Worm (Caenorhabditis elegans) whole organism, L1 larva: Measurements from ENCODE around the gene C05D2.8.

Source experiments
- C34B4.2 ChIP-seq: sonication (generic microtip); optimal IDR thresholded peaks from 2 replicates; lab custom pipeline; 2017; ENCODE audit warnings: mild to moderate bottlenecking, missing genetic modification characterization, missing compliant biosample characterization
- ceh-8 ChIP-seq: fragments of 200-800 bp; sonication (Bioruptor generic); optimal IDR thresholded peaks from 2 replicates; lab custom pipeline; 2018; ENCODE audit warnings: mild to moderate bottlenecking, missing genetic modification characterization, moderate library complexity, missing compliant biosample characterization
- ceh-88 ChIP-seq: fragments of 200-800 bp; sonication (Bioruptor generic); IDR thresholded peaks from 2 replicates; pipeline ENCODE4 v1.3.6; 2022; ENCODE audit warnings: missing genetic modification characterization, missing compliant biosample characterization
- ces-1 ChIP-seq: fragments of 150-350 bp; optimal IDR thresholded peaks from 2 replicates; lab custom pipeline; 2014; ENCODE audit warnings: missing biosample characterization, missing genetic modification reagents, missing genetic modification characterization
- efl-1 ChIP-seq, 4 experiments: fragments of 150-350 bp; optimal IDR thresholded peaks in 3 of 4; peaks in 1 of 4; 1 replicate in 1 of 4; 2 replicates in 3 of 4; lab custom pipeline; 2014; ENCODE audit warnings: missing biosample characterization in 2 of 4, missing genetic modification characterization in 2 of 4, missing genetic modification reagents in 2 of 4
- efl-3 ChIP-seq: fragments of 200-800 bp; sonication (Bioruptor generic); optimal IDR thresholded peaks from 2 replicates; lab custom pipeline; 2018; ENCODE audit warnings: mild to moderate bottlenecking, missing genetic modification characterization, missing compliant biosample characterization
- egl-13 ChIP-seq: sonication (generic microtip); optimal IDR thresholded peaks from 2 replicates; lab custom pipeline; 2016; ENCODE audit warnings: missing genotype, missing genetic modification reagents, missing genetic modification characterization, missing compliant biosample characterization
- elt-2 ChIP-seq: sonication (generic microtip); optimal IDR thresholded peaks from 2 replicates; lab custom pipeline; 2016; ENCODE audit warnings: missing genetic modification characterization, mild to moderate bottlenecking, inconsistent platforms, missing compliant biosample characterization, missing genetic modification reagents
- elt-3 ChIP-seq, 6 experiments: fragments of 150-350 bp in 1 of 6; sonication (generic microtip); optimal IDR thresholded peaks; 2 replicates each; lab custom pipeline; 2017 to 2018; ENCODE audit warnings: missing biosample characterization in 6 of 6, missing genetic modification characterization in 6 of 6, inconsistent platforms in 1 of 6
- fkh-10 ChIP-seq: sonication (generic microtip); optimal IDR thresholded peaks from 2 replicates; lab custom pipeline; 2017; ENCODE audit warnings: missing biosample characterization, missing genetic modification reagents, missing genetic modification characterization
- fos-1 ChIP-seq: fragments of 150-350 bp; optimal IDR thresholded peaks from 2 replicates; lab custom pipeline; 2014; ENCODE audit warnings: missing biosample characterization, missing genetic modification characterization
- grh-1 ChIP-seq: fragments of 200-800 bp; sonication (Bioruptor generic); IDR thresholded peaks from 2 replicates; pipeline ENCODE4 v1.3.6; 2022; ENCODE audit warnings: missing genetic modification reagents, missing genetic modification characterization, missing compliant biosample characterization
- hlh-4 ChIP-seq: sonication (generic microtip); optimal IDR thresholded peaks from 2 replicates; lab custom pipeline; 2016; ENCODE audit warnings: mild to moderate bottlenecking, missing genetic modification characterization, missing compliant biosample characterization
- isw-1 ChIP-seq: fragments of 200-800 bp; sonication (Bioruptor generic); IDR thresholded peaks from 2 replicates; pipeline ENCODE4 v1.3.6; 2022; ENCODE audit warnings: missing genetic modification characterization, missing compliant biosample characterization
- lin-14 ChIP-seq: fragments of 200-800 bp; sonication (Bioruptor generic); optimal IDR thresholded peaks from 2 replicates; lab custom pipeline; 2018; ENCODE audit warnings: mild to moderate bottlenecking, missing genetic modification characterization, moderate library complexity, missing compliant biosample characterization
- lin-35 ChIP-seq, 2 experiments: fragments of 150-350 bp; optimal IDR thresholded peaks; 2 replicates each; lab custom pipeline; 2014; ENCODE audit warnings: missing biosample characterization in 2 of 2, missing genetic modification characterization in 2 of 2, missing genetic modification reagents in 2 of 2
- lsy-2 ChIP-seq, 2 experiments: fragments of 150-350 bp; optimal IDR thresholded peaks; 2 replicates each; lab custom pipeline; 2014; ENCODE audit warnings: missing biosample characterization in 2 of 2, missing genetic modification characterization in 2 of 2
- mab-9 ChIP-seq: fragments of 200-800 bp; sonication (Bioruptor generic); IDR thresholded peaks from 2 replicates; pipeline ENCODE4 v1.3.6; 2022; ENCODE audit warnings: missing genetic modification reagents, missing genetic modification characterization, missing compliant biosample characterization
- mef-2 ChIP-seq: fragments of 150-350 bp; optimal IDR thresholded peaks from 2 replicates; lab custom pipeline; 2014; ENCODE audit warnings: missing biosample characterization, missing genetic modification characterization
- nhr-11 ChIP-seq: fragments of 150-350 bp; optimal IDR thresholded peaks from 2 replicates; lab custom pipeline; 2014; ENCODE audit warnings: missing biosample characterization, missing genetic modification characterization
- nhr-19 ChIP-seq: fragments of 200-800 bp; sonication (Bioruptor generic); conservative IDR thresholded peaks from 2 replicates; pipeline ENCODE4 v1.3.6; 2022; ENCODE audit warnings: missing genetic modification characterization, missing compliant biosample characterization
- nhr-47 ChIP-seq: sonication (generic microtip); optimal IDR thresholded peaks from 2 replicates; lab custom pipeline; 2016; ENCODE audit warnings: mild to moderate bottlenecking, missing genetic modification characterization, moderate library complexity, missing compliant biosample characterization
- nhr-71 ChIP-seq: sonication (generic microtip); optimal IDR thresholded peaks from 2 replicates; lab custom pipeline; 2016; ENCODE audit warnings: mild to moderate bottlenecking, missing genetic modification characterization, moderate library complexity, missing compliant biosample characterization
- nhr-76 ChIP-seq: sonication (generic microtip); optimal IDR thresholded peaks from 2 replicates; lab custom pipeline; 2017; ENCODE audit warnings: missing biosample characterization, missing genetic modification characterization
- nhr-85 ChIP-seq: sonication (generic microtip); peaks from one replicate; lab custom pipeline; 2016; ENCODE audit warnings: missing genetic modification characterization, inconsistent platforms, missing compliant biosample characterization
- pag-3 ChIP-seq: sonication (generic microtip); optimal IDR thresholded peaks from 2 replicates; lab custom pipeline; 2017; ENCODE audit warnings: missing genetic modification characterization, mild to moderate bottlenecking, missing compliant biosample characterization, antibody characterized with exemption, borderline replicate concordance; ENCODE audit not compliant: insufficient read depth
- pax-3 ChIP-seq: fragments of 200-800 bp; sonication (Bioruptor generic); optimal IDR thresholded peaks from 2 replicates; lab custom pipeline; 2018; ENCODE audit warnings: mild to moderate bottlenecking, missing genetic modification characterization, moderate library complexity, missing compliant biosample characterization
- rnt-1 ChIP-seq: sonication (generic microtip); optimal IDR thresholded peaks from 2 replicates; lab custom pipeline; 2016; ENCODE audit warnings: mild to moderate bottlenecking, missing genetic modification characterization, moderate library complexity, missing compliant biosample characterization
- snpc-4 ChIP-seq: fragments of 150-350 bp; optimal IDR thresholded peaks from 2 replicates; lab custom pipeline; 2014; ENCODE audit warnings: missing biosample characterization, missing genetic modification characterization
- sox-4 ChIP-seq: sonication (generic microtip); optimal IDR thresholded peaks from 2 replicates; lab custom pipeline; 2016; ENCODE audit warnings: missing genetic modification characterization, missing compliant biosample characterization
- swsn-7 ChIP-seq: sonication (generic microtip); optimal IDR thresholded peaks from 2 replicates; lab custom pipeline; 2016; ENCODE audit warnings: missing genetic modification characterization, missing compliant biosample characterization
- unc-130 ChIP-seq: fragments of 150-350 bp; optimal IDR thresholded peaks from 2 replicates; lab custom pipeline; 2017; ENCODE audit warnings: missing biosample characterization, missing genetic modification characterization, inconsistent platforms
- unc-62 ChIP-seq: fragments of 150-350 bp; optimal IDR thresholded peaks from 2 replicates; lab custom pipeline; 2014; ENCODE audit warnings: missing biosample characterization, missing genetic modification reagents, missing genetic modification characterization
- unc-98 ChIP-seq: fragments of 200-800 bp; sonication (Bioruptor generic); IDR thresholded peaks from 2 replicates; pipeline ENCODE4 v1.3.6; 2022; ENCODE audit warnings: missing genetic modification characterization, missing compliant biosample characterization
- xbp-1 ChIP-seq: sonication (generic microtip); optimal IDR thresholded peaks from 2 replicates; lab custom pipeline; 2016; ENCODE audit warnings: missing genetic modification characterization, missing compliant biosample characterization
- ztf-4 ChIP-seq: fragments of 150-350 bp; optimal IDR thresholded peaks from 2 replicates; lab custom pipeline; 2014; ENCODE audit warnings: missing biosample characterization, missing genetic modification characterization

The C05D2.8 gene

DNA sequence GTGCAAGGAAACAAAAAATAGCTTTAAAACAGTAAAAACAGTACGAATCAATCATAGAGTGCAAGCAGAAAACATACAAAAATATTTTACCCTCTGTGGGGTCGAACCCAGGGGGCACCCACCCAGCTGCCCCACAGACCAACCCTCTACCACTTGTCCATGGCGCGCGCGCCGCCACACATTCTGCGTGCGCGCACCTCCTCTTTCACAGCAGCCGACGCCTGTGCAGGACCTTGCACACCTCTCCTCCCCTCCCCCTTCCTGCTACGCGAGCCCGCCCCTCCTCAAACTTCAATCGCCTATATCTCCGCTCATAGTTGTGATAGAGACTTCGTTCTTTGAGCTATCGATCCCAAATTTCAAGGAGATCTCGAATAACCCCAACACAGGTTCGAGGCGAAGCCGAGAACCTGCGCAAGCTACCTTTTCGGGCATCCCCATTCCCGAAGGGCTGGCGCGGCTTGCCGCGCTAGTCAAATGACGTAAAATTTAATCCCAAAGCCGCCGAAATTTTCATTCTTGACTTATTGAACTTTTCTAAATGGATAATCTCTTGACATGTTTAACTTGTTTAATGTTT is 27.2 kb upstream of the C05D2.8 start:
- peak; percentile 51 for TF ChIP-seq rnt-1
- TF ChIP-seq nhr-19 (GFP tag; lab: Robert Waterston, UW): peak; percentile 90
- peak; percentile 81 for TF ChIP-seq grh-1 (GFP tag; lab: Robert Waterston, UW)
- peak; percentile 52; the same call in 1 of the 2 replicates for TF ChIP-seq ceh-88
- TF ChIP-seq unc-98: 0 out of 2 replicates have a peak, but pooled peaks have one; percentile 31
- TF ChIP-seq lin-14 (GFP tag; lab: Kevin White, UChicago): peak; percentile 23
- peak; percentile 30; the same call in 1 of the 2 replicates for TF ChIP-seq isw-1 (GFP tag; lab: Robert Waterston, UW)
- peak; percentile 72; the same call in 1 of the 2 replicates for TF ChIP-seq mab-9 (GFP tag; lab: Robert Waterston, UW)
- peak; percentile 53 for TF ChIP-seq snpc-4 (tag; lab: Kevin White, UChicago)
- TF ChIP-seq nhr-71 (tag; lab: Kevin White, UChicago): peak; percentile 24
- TF ChIP-seq, all 84 proteins: peak for 10; not testable (repeated sequence) for 74

DNA sequence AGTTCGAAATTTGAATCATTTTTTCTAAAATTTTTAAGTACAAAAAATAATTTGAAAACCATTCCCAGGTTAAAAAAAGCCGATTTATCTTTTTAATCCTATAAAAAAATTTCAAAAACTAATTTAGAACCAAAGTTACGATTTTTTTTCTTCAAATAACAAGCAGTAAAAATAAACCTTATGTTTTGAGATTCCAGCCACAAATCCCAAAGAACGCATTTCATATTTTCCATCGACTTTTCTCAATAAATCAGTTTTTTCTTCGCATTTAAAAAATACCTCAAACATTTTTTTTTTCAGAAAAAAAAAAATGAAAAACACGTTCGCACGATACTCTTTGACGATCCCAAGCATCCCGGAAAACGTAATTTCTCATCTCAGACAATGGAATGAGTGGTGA is 25.0 kb upstream of the C05D2.8 start, which contains the start of gene ckk-1:
TSS of gene ckk-1 (plus strand) at position 301 of the 400 bp plus-strand sequence.
- no peak for TF ChIP-seq hlh-4 (tag; lab: Kevin White, UChicago)
- TF ChIP-seq efl-3 (GFP tag; lab: Kevin White, UChicago): no peak
- TF ChIP-seq egl-13 (tag; lab: Kevin White, UChicago): no peak
- no peak for TF ChIP-seq swsn-7

DNA sequence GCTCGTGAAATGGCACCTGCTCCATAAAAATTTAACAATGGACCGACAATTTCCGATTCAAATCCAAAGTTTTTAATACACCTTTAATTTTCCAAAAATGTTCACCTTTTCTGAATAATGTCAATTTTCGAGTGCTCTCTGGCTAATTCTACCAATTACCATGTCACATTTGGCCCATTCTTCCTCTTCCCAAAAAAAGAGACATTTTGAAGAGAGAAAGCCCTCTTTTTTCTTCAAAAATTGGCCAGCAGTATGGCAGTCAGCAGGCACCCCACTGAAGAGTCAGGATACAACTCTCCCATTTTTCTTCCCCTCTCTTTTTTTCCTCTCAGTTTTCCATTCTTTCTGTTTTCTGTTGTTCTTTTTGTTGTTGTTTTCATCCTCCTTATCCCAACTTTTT is 24.4 kb upstream of the C05D2.8 start:
- TF ChIP-seq lsy-2 (tag; optimal IDR thresholded peaks at IDR 0.05; lab: Kevin White, UChicago) (no peak), lin-14 (GFP tag; lab: Kevin White, UChicago) (peak; percentile 48)

DNA sequence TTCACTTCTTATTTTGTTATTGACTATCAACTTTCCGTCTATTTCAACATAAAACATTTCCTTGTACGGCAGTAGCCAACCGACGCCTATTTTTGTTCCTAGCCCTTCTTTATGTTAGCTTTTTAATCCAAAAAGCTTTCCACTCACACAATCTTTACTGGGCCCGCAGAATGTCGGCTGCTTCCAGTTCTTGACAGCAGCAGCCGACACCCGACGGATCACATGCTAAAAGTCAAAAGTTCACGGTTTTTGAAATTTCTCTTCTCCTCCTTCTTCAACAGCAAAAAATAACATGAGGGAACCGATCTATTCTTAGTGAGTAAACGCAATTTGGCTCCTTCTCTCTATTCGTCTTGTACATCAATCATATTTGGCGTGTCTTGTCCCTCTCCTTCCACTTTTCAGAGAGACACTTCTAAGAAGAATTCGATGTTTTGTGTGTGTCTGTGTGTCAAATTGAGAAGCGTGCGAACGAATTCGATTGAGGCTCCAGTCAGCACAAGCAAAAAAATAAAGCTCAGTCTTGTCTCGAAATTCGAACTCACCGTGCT is 22.4 kb upstream of the C05D2.8 start:
- TF ChIP-seq nhr-11 (tag; lab: Kevin White, UChicago) (no peak), pax-3 (tag; lab: Kevin White, UChicago) (no peak), efl-1 (optimal IDR thresholded peaks at IDR 0.05; lab: Kevin White, UChicago) (no peak), efl-1 (GFP tag; optimal IDR thresholded peaks at IDR 0.05 in 1 of 2; lab: Kevin White, UChicago) (no peak), lin-14 (GFP tag; lab: Kevin White, UChicago) (peak; percentile 69), xbp-1 (tag; lab: Kevin White, UChicago) (no peak), elt-2 (no peak), fos-1 (tag; lab: Kevin White, UChicago) (no peak), nhr-85 (no peak), unc-130 (tag; lab: Kevin White, UChicago) (no peak), ceh-8 (GFP tag; lab: Kevin White, UChicago) (no peak), fkh-10 (GFP tag; lab: Kevin White, UChicago) (peak; percentile 89), ztf-4 (tag; lab: Kevin White, UChicago) (no peak), isw-1 (GFP tag; lab: Robert Waterston, UW) (no peak), nhr-76 (tag; lab: Kevin White, UChicago) (no peak), nhr-71 (tag; lab: Kevin White, UChicago) (no peak), lin-35 (GFP tag; optimal IDR thresholded peaks at IDR 0.05; lab: Kevin White, UChicago) (no peak), nhr-47 (tag; lab: Kevin White, UChicago) (no peak), nhr-19 (GFP tag; lab: Robert Waterston, UW) (no peak), ces-1 (GFP tag; lab: Kevin White, UChicago) (peak; percentile 45), sox-4 (tag; lab: Kevin White, UChicago) (no peak), mef-2 (tag; lab: Kevin White, UChicago) (no peak), snpc-4 (tag; lab: Kevin White, UChicago) (peak; percentile 87), rnt-1 (no peak), elt-3 (tag; optimal IDR thresholded peaks at IDR 0.05; lab: Kevin White, UChicago) (no peak), pag-3 (tag; lab: Kevin White, UChicago) (no peak), C34B4.2 (no peak), lsy-2 (tag; optimal IDR thresholded peaks at IDR 0.05; lab: Kevin White, UChicago) (no peak), unc-62 (GFP tag; lab: Kevin White, UChicago) (no peak)
- TF ChIP-seq, all 84 proteins: peak for 4
